Fruit fly (Drosophila melanogaster) whole organism, pupa: ENCODE data around the gene SelT.

Source experiments
- CG15710 ChIP-seq: fragments of 200-800 bp; sonication (Bioruptor generic); optimal IDR thresholded peaks from 2 replicates; lab custom pipeline; 2018; ENCODE audit warnings: missing biosample characterization, mild to moderate bottlenecking, missing genetic modification characterization, moderate library complexity
- CG17806 ChIP-seq: fragments of 200-800 bp; sonication (Bioruptor generic); optimal IDR thresholded peaks from 2 replicates; lab custom pipeline; 2018; ENCODE audit warnings: missing biosample characterization, mild to moderate bottlenecking, missing genetic modification characterization, moderate library complexity
- CG34367 ChIP-seq: fragments of 200-800 bp; sonication (Bioruptor generic); optimal IDR thresholded peaks from 2 replicates; lab custom pipeline; 2018; ENCODE audit warnings: missing biosample characterization, mild to moderate bottlenecking, missing genetic modification characterization
- CG8159 ChIP-seq: fragments of 200-800 bp; sonication (Bioruptor generic); optimal IDR thresholded peaks from 3 replicates; lab custom pipeline; 2018; ENCODE audit warnings: missing biosample characterization, mild to moderate bottlenecking, missing genetic modification characterization, moderate library complexity
- Pif1A ChIP-seq: fragments of 200-800 bp; sonication (Bioruptor generic); optimal IDR thresholded peaks from 3 replicates; lab custom pipeline; 2016; ENCODE audit warnings: missing biosample characterization, missing genetic modification characterization
- rn ChIP-seq: fragments of 200-800 bp; sonication (Bioruptor generic); IDR thresholded peaks from 2 replicates; pipeline ENCODE4 v1.3.6; 2022; ENCODE audit warnings: missing biosample characterization, missing genetic modification characterization

dm6 chr2L:4971329-4971798, 39.4 kb upstream of the SelT start, which contains the start of gene CG14043:
- TF ChIP-seq CG34367 (tag; lab: Kevin White, UChicago) = no peak
- TF ChIP-seq Pif1A (GFP tag; lab: Kevin White, UChicago) = no peak
- no peak for TF ChIP-seq CG8159
- TF ChIP-seq CG15710 = no peak
- TF ChIP-seq rn (GFP tag; lab: Robert Waterston, UW) = no peak
- TF ChIP-seq CG17806 = no peak
